Fruit fly (Drosophila melanogaster): ENCODE results near the gene gnu.

gnu gene

dm6 chr3L:14785492-14785916 is 17.7 kb downstream of the gnu start:
- TF ChIP-seq CG8478 (optimal IDR thresholded peaks at IDR 0.05) (no peak), Dll (optimal IDR thresholded peaks at IDR 0.05) (no peak), EcR (GFP tag; optimal IDR thresholded peaks at IDR 0.05) (peak in 1 of 2 experiments; percentile 88)

- no peak for TF ChIP-seq pan (optimal IDR thresholded peaks at IDR 0.05)
- TF ChIP-seq Dll (optimal IDR thresholded peaks at IDR 0.05) = no peak
- TF ChIP-seq psq (optimal IDR thresholded peaks at IDR 0.05) = no peak
- TF ChIP-seq EcR (GFP tag; optimal IDR thresholded peaks at IDR 0.05) = no peak
- TF ChIP-seq CG8478 (optimal IDR thresholded peaks at IDR 0.05) = no peak
- no peak for TF ChIP-seq usp (GFP tag; optimal IDR thresholded peaks at IDR 0.05)
Observed at dm6 chr3L:14784949-14785408, 18.2 kb downstream of the gnu start.

DNA sequence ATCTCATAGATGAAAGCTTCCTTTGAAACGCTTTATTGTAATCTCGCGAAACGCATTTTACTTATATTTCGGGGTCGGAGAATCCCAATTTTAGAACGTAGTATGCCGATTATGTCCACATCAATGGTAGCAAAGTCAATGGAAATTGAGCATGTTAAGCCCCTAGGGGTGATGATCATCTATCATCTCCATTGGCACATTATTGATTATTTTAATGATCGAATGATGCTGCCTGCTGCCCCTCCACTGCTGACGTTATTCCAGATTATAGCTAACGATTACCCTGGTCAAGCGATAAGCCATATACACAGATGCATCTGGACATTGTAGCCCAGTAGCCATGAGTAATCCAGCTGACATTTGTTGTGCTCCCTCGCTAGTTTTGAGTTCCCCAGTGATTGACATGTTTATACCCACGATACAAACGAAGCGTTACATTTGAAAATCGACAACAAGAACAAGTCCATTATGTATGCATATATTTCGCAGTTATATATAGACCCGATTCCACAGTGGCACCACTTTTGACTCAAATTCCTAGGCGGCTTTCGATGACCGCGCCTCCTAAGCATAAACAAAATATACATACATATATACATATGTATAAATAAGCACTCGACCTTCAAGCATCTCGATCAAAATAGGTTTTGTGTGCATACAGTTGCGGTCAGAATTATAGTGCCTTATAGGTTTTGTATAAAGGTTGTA is 18.8 kb downstream of the gnu start:
- no peak for TF ChIP-seq pan (optimal IDR thresholded peaks at IDR 0.05)
- TF ChIP-seq EcR (GFP tag; optimal IDR thresholded peaks at IDR 0.05) = no peak
- TF ChIP-seq usp (GFP tag; optimal IDR thresholded peaks at IDR 0.05) = no peak
- no peak for TF ChIP-seq Dll (optimal IDR thresholded peaks at IDR 0.05)
- TF ChIP-seq CG8478 (optimal IDR thresholded peaks at IDR 0.05) = no peak
- TF ChIP-seq psq (optimal IDR thresholded peaks at IDR 0.05) = no peak

dm6 chr3L:14783363-14783627 is 19.9 kb downstream of the gnu start:
- TF ChIP-seq pan (optimal IDR thresholded peaks at IDR 0.05) = no peak
- TF ChIP-seq CG8478 (optimal IDR thresholded peaks at IDR 0.05) = no peak
- no peak for TF ChIP-seq EcR (GFP tag; optimal IDR thresholded peaks at IDR 0.05)
- TF ChIP-seq usp (GFP tag; optimal IDR thresholded peaks at IDR 0.05) = no peak
- TF ChIP-seq Dll (optimal IDR thresholded peaks at IDR 0.05) = no peak
- no peak for TF ChIP-seq psq (optimal IDR thresholded peaks at IDR 0.05)

- no peak for TF ChIP-seq CG8478 (optimal IDR thresholded peaks at IDR 0.05)
Observed at dm6 chr3L:14782626-14783362, 20.4 kb downstream of the gnu start.

- TF ChIP-seq usp (GFP tag; optimal IDR thresholded peaks at IDR 0.05) (no peak), EcR (GFP tag; optimal IDR thresholded peaks at IDR 0.05) (no peak), psq (optimal IDR thresholded peaks at IDR 0.05) (no peak), Dll (optimal IDR thresholded peaks at IDR 0.05) (no peak), CG8478 (optimal IDR thresholded peaks at IDR 0.05) (no peak)
Observed at dm6 chr3L:14781863-14782218, 21.3 kb downstream of the gnu start.

DNA sequence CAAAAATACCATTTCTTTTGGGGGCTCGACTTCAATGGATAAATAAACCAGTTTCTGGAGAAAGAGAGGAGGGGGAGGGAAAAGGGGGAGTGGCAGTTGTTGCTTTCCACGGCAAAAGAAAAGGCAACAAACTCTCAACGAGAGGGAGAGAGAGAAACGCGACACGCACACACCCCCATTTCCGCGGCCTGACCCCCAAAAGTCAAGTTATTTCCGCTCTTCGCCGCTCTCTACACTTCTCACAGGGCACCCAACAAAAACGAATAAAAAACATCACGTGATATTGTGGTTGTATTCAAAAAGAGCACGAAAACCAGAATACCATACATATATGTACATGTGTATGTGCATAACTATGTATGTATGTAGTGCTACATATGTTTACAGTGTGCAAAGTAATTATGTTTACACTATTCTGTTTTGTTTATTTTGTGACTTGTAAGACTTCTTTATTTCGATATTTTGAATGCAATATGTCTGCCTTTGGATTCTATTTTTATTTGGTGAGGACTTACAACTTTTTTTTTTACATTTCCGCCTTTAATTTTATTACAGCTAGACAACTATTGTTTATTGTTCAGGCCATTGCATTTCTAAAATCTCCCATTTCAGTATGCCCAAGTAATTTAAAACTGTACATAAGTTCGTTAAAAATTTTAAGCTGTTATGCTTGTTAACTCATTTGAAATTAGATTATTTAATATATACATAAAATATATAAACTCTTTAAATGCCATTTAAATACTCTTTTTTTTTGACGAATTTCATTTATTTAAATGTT is 21.9 kb downstream of the gnu start:
- peak; percentile 59 to 86 for TF ChIP-seq EcR (GFP tag; optimal IDR thresholded peaks at IDR 0.05)
- TF ChIP-seq CG8478 (optimal IDR thresholded peaks at IDR 0.05) = no peak
- TF ChIP-seq pan (optimal IDR thresholded peaks at IDR 0.05) = no peak
- no peak for TF ChIP-seq usp (GFP tag; optimal IDR thresholded peaks at IDR 0.05)

DNA sequence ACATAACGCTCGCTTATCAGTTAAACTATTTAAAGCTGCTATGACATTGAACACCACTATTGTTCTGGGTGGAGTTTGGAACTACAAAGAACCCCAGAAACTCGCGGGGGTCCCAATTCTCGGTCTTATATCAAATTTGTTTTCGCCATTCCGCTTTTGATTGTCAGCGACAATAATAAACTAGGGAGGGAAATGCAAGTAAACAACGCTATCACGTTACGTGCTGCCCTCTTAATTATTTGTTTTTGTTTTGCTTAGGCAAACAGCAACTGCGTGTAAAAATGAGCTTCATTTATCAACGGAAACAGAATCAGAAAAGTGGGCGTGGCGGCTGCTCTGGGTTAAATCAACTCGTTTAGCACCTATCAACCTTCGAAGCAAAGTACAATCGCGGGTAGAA is 23.0 kb downstream of the gnu start:
- TF ChIP-seq psq (optimal IDR thresholded peaks at IDR 0.05) (no peak), EcR (GFP tag; optimal IDR thresholded peaks at IDR 0.05) (no peak), CG8478 (optimal IDR thresholded peaks at IDR 0.05) (no peak), usp (GFP tag; optimal IDR thresholded peaks at IDR 0.05) (no peak), Dll (optimal IDR thresholded peaks at IDR 0.05) (no peak), pan (optimal IDR thresholded peaks at IDR 0.05) (no peak)

dm6 chr3L:14779289-14779688 is 23.9 kb downstream of the gnu start:
- no peak for TF ChIP-seq psq (optimal IDR thresholded peaks at IDR 0.05)
- no peak for TF ChIP-seq Dll (optimal IDR thresholded peaks at IDR 0.05)
- TF ChIP-seq CG8478 (optimal IDR thresholded peaks at IDR 0.05) = no peak
- TF ChIP-seq usp (GFP tag; optimal IDR thresholded peaks at IDR 0.05) = no peak
- no peak for TF ChIP-seq EcR (GFP tag; optimal IDR thresholded peaks at IDR 0.05)
- TF ChIP-seq pan (optimal IDR thresholded peaks at IDR 0.05) = no peak

- TF ChIP-seq Dll (optimal IDR thresholded peaks at IDR 0.05) (no peak), usp (GFP tag; optimal IDR thresholded peaks at IDR 0.05) (no peak), psq (optimal IDR thresholded peaks at IDR 0.05) (no peak), pan (optimal IDR thresholded peaks at IDR 0.05) (no peak), CG8478 (optimal IDR thresholded peaks at IDR 0.05) (no peak), EcR (GFP tag; optimal IDR thresholded peaks at IDR 0.05) (no peak)
Observed at dm6 chr3L:14775711-14776660, 27.2 kb downstream of the gnu start, which contains the start of gene mop. mop (minus strand) TSS chr3L:14776129.

DNA sequence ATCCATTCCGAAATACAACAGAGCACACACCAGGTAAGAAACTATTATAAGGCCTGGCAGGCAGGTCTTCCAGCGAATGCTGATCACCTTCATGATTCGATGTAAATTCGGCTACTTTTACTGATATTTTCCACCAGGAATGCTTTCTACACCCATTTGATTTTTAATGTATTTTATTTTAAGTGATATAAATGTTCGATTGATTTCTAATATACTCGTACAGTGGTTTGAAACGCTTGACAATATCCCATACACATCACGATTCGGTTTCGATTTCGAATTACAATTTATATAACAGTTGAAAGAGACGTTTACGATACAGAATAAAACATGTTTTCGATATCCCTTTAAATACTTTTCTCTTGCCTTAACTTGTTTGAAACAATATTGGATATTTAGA is 34.0 kb downstream of the gnu start, which contains the start of gene Mgat4b:
Gene Mgat4b (minus strand): TSS at position 101 of the 400 bp plus-strand sequence.
- TF ChIP-seq usp (GFP tag; optimal IDR thresholded peaks at IDR 0.05) (no peak), EcR (GFP tag; optimal IDR thresholded peaks at IDR 0.05) (no peak), CG8478 (optimal IDR thresholded peaks at IDR 0.05) (no peak), Dll (optimal IDR thresholded peaks at IDR 0.05) (no peak), pan (optimal IDR thresholded peaks at IDR 0.05) (no peak), psq (optimal IDR thresholded peaks at IDR 0.05) (no peak)
